Fruit fly (Drosophila melanogaster) whole organism, wandering third instar larva: Measurements from ENCODE around the gene CG10041.
A peak's percentile ranks its signal among the peaks of the same experiment; 100 is the strongest.

ENCODE experiments used
- Abd-B ChIP-seq: fragments of >200 bp; optimal IDR thresholded peaks from 2 replicates; lab custom pipeline; 2017; ENCODE audit warnings: missing biosample characterization, missing genetic modification characterization
- CG32264 ChIP-seq: fragments of 200-800 bp; sonication (Bioruptor generic); optimal IDR thresholded peaks from 2 replicates; lab custom pipeline; 2016; ENCODE audit warnings: missing biosample characterization, missing genetic modification characterization
- CG9705 ChIP-seq: fragments of 200-800 bp; sonication (Bioruptor generic); optimal IDR thresholded peaks from 2 replicates; lab custom pipeline; 2018; ENCODE audit warnings: missing biosample characterization, mild to moderate bottlenecking, missing genetic modification characterization
- CrebA ChIP-seq: fragments of 200-800 bp; sonication (Bioruptor generic); optimal IDR thresholded peaks from 2 replicates; lab custom pipeline; 2016; ENCODE audit warnings: missing biosample characterization, mild to moderate bottlenecking, missing genetic modification characterization, borderline replicate concordance
- Dfd ChIP-seq: fragments of >200 bp; optimal IDR thresholded peaks from 2 replicates; lab custom pipeline; 2017; ENCODE audit warnings: missing biosample characterization, missing genetic modification characterization
- Dif ChIP-seq: fragments of 200-275, 200-300 bp; sonication (Bioruptor generic); optimal IDR thresholded peaks from 2 replicates; lab custom pipeline; 2018; ENCODE audit warnings: missing biosample characterization, missing genetic modification characterization; ENCODE audit not compliant: partially characterized antibody
- GATAd ChIP-seq: sonication (Bioruptor generic); optimal IDR thresholded peaks from 2 replicates; lab custom pipeline; 2016; ENCODE audit warnings: missing biosample characterization, missing genetic modification characterization
- HLH106 ChIP-seq: fragments of 200-800 bp; optimal IDR thresholded peaks from 3 replicates; lab custom pipeline; 2019; ENCODE audit warnings: missing biosample characterization, mild to moderate bottlenecking, missing genetic modification characterization, moderate library complexity
- Hnf4 ChIP-seq: fragments of 200-800 bp; sonication (Bioruptor generic); optimal IDR thresholded peaks from 2 replicates; lab custom pipeline; 2016; ENCODE audit warnings: missing biosample characterization, mild to moderate bottlenecking, missing genetic modification characterization
- Jra ChIP-seq: sonication (Bioruptor generic); optimal IDR thresholded peaks from 2 replicates; lab custom pipeline; 2016; ENCODE audit warnings: missing biosample characterization, missing genetic modification characterization
- Mio ChIP-seq: sonication (Bioruptor generic); optimal IDR thresholded peaks from 2 replicates; lab custom pipeline; 2016; ENCODE audit warnings: missing biosample characterization, missing genetic modification characterization
- N ChIP-seq: fragments of >200 bp; optimal IDR thresholded peaks from 2 replicates; lab custom pipeline; 2018; ENCODE audit warnings: missing biosample characterization, missing external identifiers, missing genetic modification characterization
- OdsH ChIP-seq: fragments of 200-800 bp; sonication (Bioruptor generic); optimal IDR thresholded peaks from 2 replicates; lab custom pipeline; 2016; ENCODE audit warnings: missing biosample characterization, mild to moderate bottlenecking, missing genetic modification characterization
- Rel ChIP-seq, 2 experiments: fragments of 200-800 bp; sonication (Bioruptor generic) in 1 of 2; optimal IDR thresholded peaks; 2 replicates in 1 of 2; 3 replicates in 1 of 2; lab custom pipeline; 2016 to 2019; ENCODE audit warnings: mild to moderate bottlenecking in 2 of 2, missing biosample characterization in 2 of 2, missing genetic modification characterization in 2 of 2, moderate library complexity in 1 of 2
- Sp1 ChIP-seq: fragments of 200-800 bp; sonication (Bioruptor generic); optimal IDR thresholded peaks from 3 replicates; lab custom pipeline; 2019; ENCODE audit warnings: missing biosample characterization, mild to moderate bottlenecking, missing genetic modification characterization, moderate library complexity
- Vsx2 ChIP-seq: fragments of 200-300, 225-300 bp; sonication (Bioruptor generic); optimal IDR thresholded peaks from 2 replicates; lab custom pipeline; 2018; ENCODE audit warnings: missing biosample characterization, missing genetic modification characterization; ENCODE audit not compliant: partially characterized antibody
- br ChIP-seq: fragments of 200-800 bp; sonication (Bioruptor generic); optimal IDR thresholded peaks from 2 replicates; lab custom pipeline; 2016; ENCODE audit warnings: missing biosample characterization, missing genetic modification characterization
- brk ChIP-seq: fragments of 200-800 bp; sonication (Bioruptor generic); optimal IDR thresholded peaks from 2 replicates; lab custom pipeline; 2016; ENCODE audit warnings: missing biosample characterization, mild to moderate bottlenecking, missing genetic modification characterization
- dl ChIP-seq, 2 experiments: fragments of 175-275, 200-275 bp in 1 of 2; fragments of 200-275 bp in 1 of 2; sonication (Bioruptor generic); optimal IDR thresholded peaks; lab custom pipeline; 2018; ENCODE audit warnings: mild to moderate bottlenecking in 2 of 2, missing biosample characterization in 2 of 2, missing genetic modification characterization in 2 of 2, moderate library complexity in 2 of 2; ENCODE audit not compliant: partially characterized antibody in 2 of 2, insufficient read depth in 1 of 2
- dmrt93B ChIP-seq: fragments of 200-800 bp; sonication (Bioruptor generic); optimal IDR thresholded peaks from 2 replicates; lab custom pipeline; 2018; ENCODE audit warnings: missing biosample characterization, mild to moderate bottlenecking, missing genetic modification characterization
- dsf ChIP-seq: sonication (Bioruptor generic); optimal IDR thresholded peaks from 2 replicates; lab custom pipeline; 2016; ENCODE audit warnings: missing biosample characterization, missing genetic modification characterization, borderline replicate concordance
- ey ChIP-seq: fragments of 200-800 bp; sonication (Bioruptor generic); optimal IDR thresholded peaks from 2 replicates; lab custom pipeline; 2016; ENCODE audit warnings: missing biosample characterization, missing genetic modification characterization
- foxo ChIP-seq, 2 experiments: fragments of 200-800 bp; sonication (Bioruptor generic); optimal IDR thresholded peaks; 2 replicates in 1 of 2; 3 replicates in 1 of 2; lab custom pipeline; 2016 to 2017; ENCODE audit warnings: missing biosample characterization in 2 of 2, missing genetic modification characterization in 2 of 2
- fru ChIP-seq: fragments of 200-800 bp; sonication (Bioruptor generic); optimal IDR thresholded peaks from 3 replicates; lab custom pipeline; 2016; ENCODE audit warnings: missing biosample characterization, mild to moderate bottlenecking, missing genetic modification characterization
- lola ChIP-seq: fragments of >200 bp; optimal IDR thresholded peaks from 2 replicates; lab custom pipeline; 2017; ENCODE audit warnings: missing biosample characterization, missing genetic modification characterization
- pan ChIP-seq: fragments of >200 bp; optimal IDR thresholded peaks from 2 replicates; lab custom pipeline; 2017
- psq ChIP-seq: fragments of 200-800 bp; sonication (Bioruptor generic); optimal IDR thresholded peaks from 3 replicates; lab custom pipeline; 2017; ENCODE audit warnings: missing biosample characterization, mild to moderate bottlenecking, missing genetic modification characterization, moderate library complexity
- rgr ChIP-seq: fragments of 200-800 bp; sonication (Bioruptor generic); optimal IDR thresholded peaks from 3 replicates; lab custom pipeline; 2016; ENCODE audit warnings: missing biosample characterization, mild to moderate bottlenecking, missing genetic modification characterization
- sage ChIP-seq: fragments of 200-800 bp; sonication (Bioruptor generic); optimal IDR thresholded peaks from 2 replicates; lab custom pipeline; 2016; ENCODE audit warnings: missing biosample characterization, mild to moderate bottlenecking, missing genetic modification characterization
- sv ChIP-seq: fragments of 200-800 bp; sonication (Bioruptor generic); optimal IDR thresholded peaks from 3 replicates; lab custom pipeline; 2016; ENCODE audit warnings: missing biosample characterization, missing genetic modification characterization
- tai ChIP-seq: sonication (Bioruptor generic); optimal IDR thresholded peaks from 2 replicates; lab custom pipeline; 2016; ENCODE audit warnings: missing biosample characterization, missing genetic modification characterization
- usp ChIP-seq: fragments of >200 bp; optimal IDR thresholded peaks from 2 replicates; lab custom pipeline; 2017; ENCODE audit warnings: missing biosample characterization, missing genetic modification characterization
- woc ChIP-seq: sonication (Bioruptor generic); optimal IDR thresholded peaks from 2 replicates; lab custom pipeline; 2016; ENCODE audit warnings: missing biosample characterization, mild to moderate bottlenecking, missing genetic modification characterization

Gene CG10041

dm6 chr3R:12373800-12374199, 21.9 kb upstream of the CG10041 start, which contains the start of gene GstD4:
Gene GstD4, plus strand, starts transcription at chr3R:12374100.
- no peak for TF ChIP-seq usp (GFP tag; lab: Kevin White, UChicago)
- no peak for TF ChIP-seq rgr (GFP tag; lab: Kevin White, UChicago)
- TF ChIP-seq Dif = no peak
- no peak for TF ChIP-seq br (GFP tag; lab: Kevin White, UChicago)
- no peak for TF ChIP-seq Dfd
- no peak for TF ChIP-seq sage
- no peak for TF ChIP-seq foxo (GFP tag; optimal IDR thresholded peaks at IDR 0.05; lab: Kevin White, UChicago)
- TF ChIP-seq CG32264 (GFP tag; lab: Kevin White, UChicago) = no peak
- no peak for TF ChIP-seq fru
- TF ChIP-seq Hnf4 (GFP tag; lab: Kevin White, UChicago) = no peak
- TF ChIP-seq Abd-B (GFP tag; lab: Kevin White, UChicago) = no peak
- no peak for TF ChIP-seq sv
- TF ChIP-seq Mio (GFP tag; lab: Kevin White, UChicago) = no peak
- no peak for TF ChIP-seq psq (GFP tag; lab: Kevin White, UChicago)
- TF ChIP-seq N (GFP tag; lab: Kevin White, UChicago) = no peak

dm6 chr3R:12372800-12373199, 20.9 kb upstream of the CG10041 start, which contains the start of gene GstD3:
Gene GstD3, plus strand, starts transcription at chr3R:12373068.
- TF ChIP-seq Rel (GFP tag; optimal IDR thresholded peaks at IDR 0.05; lab: Kevin White, UChicago) = no peak
- TF ChIP-seq Rel (tag; optimal IDR thresholded peaks at IDR 0.05; lab: Kevin White, UChicago) = no peak
- no peak for TF ChIP-seq Sp1 (GFP tag; lab: Kevin White, UChicago)
- no peak for TF ChIP-seq ey (GFP tag; lab: Kevin White, UChicago)
- TF ChIP-seq dsf (GFP tag; lab: Kevin White, UChicago) = no peak
- TF ChIP-seq CrebA (GFP tag; lab: Kevin White, UChicago) = no peak
- TF ChIP-seq lola (GFP tag; lab: Kevin White, UChicago) = no peak
- TF ChIP-seq br (GFP tag; lab: Kevin White, UChicago) = no peak
- TF ChIP-seq pan (lab: Kevin White, UChicago) = no peak
- TF ChIP-seq dmrt93B = no peak
- TF ChIP-seq Hnf4 (GFP tag; lab: Kevin White, UChicago) = no peak
- TF ChIP-seq HLH106 (tag; lab: Kevin White, UChicago) = no peak

DNA sequence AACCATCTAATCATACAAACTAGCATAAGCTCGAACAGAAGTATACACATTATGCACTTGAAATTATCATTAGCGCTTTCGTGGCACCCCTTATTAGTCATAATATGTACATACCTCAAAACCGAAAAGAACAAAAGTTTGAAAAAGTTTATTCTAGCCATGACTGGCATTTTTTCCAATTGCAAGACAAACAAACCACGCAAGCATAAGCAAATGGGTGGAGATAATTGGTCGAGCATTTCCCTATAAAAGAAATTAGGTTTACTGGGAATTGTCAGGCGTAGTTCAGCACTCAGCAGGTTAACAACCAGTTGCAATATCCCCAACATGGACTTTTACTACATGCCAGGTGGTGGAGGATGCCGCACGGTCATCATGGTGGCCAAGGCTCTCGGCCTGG, 19.8 kb upstream of the CG10041 start, which contains the start of gene GstD2:
Gene GstD2, plus strand, starts transcription at position 301 of the 400 bp plus-strand sequence.
- TF ChIP-seq ey (GFP tag; lab: Kevin White, UChicago) (no peak), CrebA (GFP tag; lab: Kevin White, UChicago) (no peak), Dfd (no peak), brk (GFP tag; lab: Kevin White, UChicago) (no peak), Jra (GFP tag; lab: Kevin White, UChicago) (no peak), fru (no peak), Abd-B (GFP tag; lab: Kevin White, UChicago) (no peak), CG9705 (GFP tag; lab: Kevin White, UChicago) (no peak), Mio (GFP tag; lab: Kevin White, UChicago) (no peak), OdsH (no peak), HLH106 (tag; lab: Kevin White, UChicago) (no peak), Vsx2 (GFP tag; lab: Kevin White, UChicago) (no peak), pan (lab: Kevin White, UChicago) (no peak), psq (GFP tag; lab: Kevin White, UChicago) (no peak), GATAd (no peak), woc (no peak), tai (GFP tag; lab: Kevin White, UChicago) (no peak), dsf (GFP tag; lab: Kevin White, UChicago) (no peak), Hnf4 (GFP tag; lab: Kevin White, UChicago) (no peak)

DNA sequence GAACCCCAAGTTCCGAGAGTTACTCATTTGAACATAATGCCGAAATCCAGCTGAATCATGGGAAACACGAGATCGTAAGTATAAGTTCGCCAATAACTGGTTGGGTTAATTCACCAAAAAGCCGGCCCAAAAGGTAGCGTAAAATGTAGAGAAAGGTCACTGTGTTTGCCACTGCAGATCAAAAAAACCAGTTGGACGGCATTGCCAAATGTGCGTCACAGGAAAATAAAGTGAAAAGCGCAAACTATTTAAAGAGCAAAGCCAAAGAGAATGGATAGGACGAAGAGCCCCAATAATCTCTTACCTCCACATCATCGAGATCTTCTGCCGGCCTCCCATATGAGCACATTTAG, 18.7 kb upstream of the CG10041 start:
- no peak for TF ChIP-seq foxo (GFP tag; optimal IDR thresholded peaks at IDR 0.05; lab: Kevin White, UChicago)
- TF ChIP-seq CrebA (GFP tag; lab: Kevin White, UChicago) = peak; percentile 55
- TF ChIP-seq dl (GFP tag; optimal IDR thresholded peaks at IDR 0.05; lab: Kevin White, UChicago; ENCODE audit: insufficient read depth in 1 of 2, partially characterized antibody in 2 of 2) = peak in 1 of 2 experiments; percentile 49
- no peak for TF ChIP-seq lola (GFP tag; lab: Kevin White, UChicago)
- peak; percentile 20 for TF ChIP-seq Rel (GFP tag; optimal IDR thresholded peaks at IDR 0.05; lab: Kevin White, UChicago)
- TF ChIP-seq Rel (tag; optimal IDR thresholded peaks at IDR 0.05; lab: Kevin White, UChicago) = no peak
- TF ChIP-seq Vsx2 (GFP tag; lab: Kevin White, UChicago) = peak; percentile 49
- no peak for TF ChIP-seq br (GFP tag; lab: Kevin White, UChicago)
- TF ChIP-seq Dif = peak; percentile 63
- TF ChIP-seq woc = peak; percentile 44
- TF ChIP-seq Dfd = no peak
